Fruit fly (Drosophila melanogaster) whole organism, adult: ENCODE data around the gene gudu.

Experiments
- CG11617 ChIP-seq: fragments of 200-800 bp; sonication (Bioruptor generic); optimal IDR thresholded peaks from 2 replicates; lab custom pipeline; 2017; ENCODE audit warnings: mild to moderate bottlenecking, missing biosample characterization, missing genetic modification reagents, missing genetic modification characterization
- CG12768 ChIP-seq: fragments of 200-800 bp; sonication (Bioruptor generic); optimal IDR thresholded peaks from 2 replicates; lab custom pipeline; 2017; ENCODE audit warnings: missing biosample characterization, missing genetic modification characterization, mild to moderate bottlenecking, moderate library complexity, missing genetic modification reagents
- CG14711 ChIP-seq: fragments of 200-800 bp; sonication (Bioruptor generic); optimal IDR thresholded peaks from 2 replicates; lab custom pipeline; 2018; ENCODE audit warnings: missing biosample characterization, mild to moderate bottlenecking, missing genetic modification characterization, moderate library complexity
- CG1620 ChIP-seq: fragments of 200-800 bp; sonication (Bioruptor generic); optimal IDR thresholded peaks from 2 replicates; lab custom pipeline; 2016; ENCODE audit warnings: missing biosample characterization, missing genetic modification characterization
- CG33017 ChIP-seq: fragments of 200-800 bp; sonication (Bioruptor generic); optimal IDR thresholded peaks from 2 replicates; lab custom pipeline; 2018; ENCODE audit warnings: missing biosample characterization, mild to moderate bottlenecking, missing genetic modification characterization, moderate library complexity
- CG5204 ChIP-seq: fragments of 200-800 bp; sonication (Bioruptor generic); optimal IDR thresholded peaks from 2 replicates; lab custom pipeline; 2016; ENCODE audit warnings: missing biosample characterization, missing genetic modification characterization
- CG7045 ChIP-seq: fragments of 200-800 bp; sonication (Bioruptor generic); optimal IDR thresholded peaks from 2 replicates; lab custom pipeline; 2017; ENCODE audit warnings: missing biosample characterization, mild to moderate bottlenecking, missing genetic modification characterization
- CG7101 ChIP-seq: fragments of 200-800 bp; sonication (Bioruptor generic); optimal IDR thresholded peaks from 2 replicates; lab custom pipeline; 2018; ENCODE audit warnings: missing biosample characterization, mild to moderate bottlenecking, missing genetic modification characterization, moderate library complexity
- Clk ChIP-seq: fragments of 200-800 bp; sonication (Bioruptor generic); optimal IDR thresholded peaks from 2 replicates; lab custom pipeline; 2017; ENCODE audit warnings: missing biosample characterization, missing genetic modification characterization
- Crg-1 ChIP-seq: fragments of 200-800 bp; sonication (Bioruptor generic); optimal IDR thresholded peaks from 2 replicates; lab custom pipeline; 2016; ENCODE audit warnings: missing biosample characterization, missing genetic modification characterization
- Hr96 ChIP-seq: fragments of 200-800 bp; sonication (Bioruptor generic); optimal IDR thresholded peaks from 2 replicates; lab custom pipeline; 2016; ENCODE audit warnings: missing biosample characterization, missing genetic modification characterization
- Mnt ChIP-seq: fragments of 200-800 bp; sonication (Bioruptor generic); optimal IDR thresholded peaks from 2 replicates; lab custom pipeline; 2016; ENCODE audit warnings: missing biosample characterization, mild to moderate bottlenecking, missing genetic modification characterization
- bab1 ChIP-seq: fragments of 200-800 bp; sonication (Bioruptor generic); optimal IDR thresholded peaks from 3 replicates; lab custom pipeline; 2019; ENCODE audit warnings: missing biosample characterization, mild to moderate bottlenecking, missing genetic modification characterization, moderate library complexity
- cic ChIP-seq: fragments of 200-800 bp; sonication (Bioruptor generic); optimal IDR thresholded peaks from 2 replicates; lab custom pipeline; 2017; ENCODE audit warnings: missing biosample characterization, mild to moderate bottlenecking, missing genetic modification characterization, moderate library complexity
- cnc ChIP-seq, 2 experiments: fragments of >200 bp; optimal IDR thresholded peaks; 2 replicates each; lab custom pipeline; 2017
- kay ChIP-seq: fragments of 200-800 bp; sonication (Bioruptor generic); peaks from one replicate; lab custom pipeline; 2016; ENCODE audit warnings: missing biosample characterization, missing genetic modification characterization, borderline replicate concordance
- ovo ChIP-seq: fragments of 200-800 bp; sonication (Bioruptor generic); optimal IDR thresholded peaks from 2 replicates; lab custom pipeline; 2016; ENCODE audit warnings: missing biosample characterization, missing genetic modification characterization
- pad ChIP-seq: fragments of 200-800 bp; sonication (Bioruptor generic); optimal IDR thresholded peaks from 3 replicates; lab custom pipeline; 2017; ENCODE audit warnings: missing biosample characterization, missing genetic modification characterization, mild to moderate bottlenecking, moderate library complexity, missing genetic modification reagents
- tj ChIP-seq: fragments of 200-800 bp; sonication (Bioruptor generic); optimal IDR thresholded peaks from 3 replicates; lab custom pipeline; 2017; ENCODE audit warnings: missing biosample characterization, mild to moderate bottlenecking, missing genetic modification characterization, moderate library complexity
- toe ChIP-seq: fragments of 200-800 bp; sonication (Bioruptor generic); optimal IDR thresholded peaks from 2 replicates; lab custom pipeline; 2016; ENCODE audit warnings: missing biosample characterization, missing genetic modification characterization

Gene gudu

DNA sequence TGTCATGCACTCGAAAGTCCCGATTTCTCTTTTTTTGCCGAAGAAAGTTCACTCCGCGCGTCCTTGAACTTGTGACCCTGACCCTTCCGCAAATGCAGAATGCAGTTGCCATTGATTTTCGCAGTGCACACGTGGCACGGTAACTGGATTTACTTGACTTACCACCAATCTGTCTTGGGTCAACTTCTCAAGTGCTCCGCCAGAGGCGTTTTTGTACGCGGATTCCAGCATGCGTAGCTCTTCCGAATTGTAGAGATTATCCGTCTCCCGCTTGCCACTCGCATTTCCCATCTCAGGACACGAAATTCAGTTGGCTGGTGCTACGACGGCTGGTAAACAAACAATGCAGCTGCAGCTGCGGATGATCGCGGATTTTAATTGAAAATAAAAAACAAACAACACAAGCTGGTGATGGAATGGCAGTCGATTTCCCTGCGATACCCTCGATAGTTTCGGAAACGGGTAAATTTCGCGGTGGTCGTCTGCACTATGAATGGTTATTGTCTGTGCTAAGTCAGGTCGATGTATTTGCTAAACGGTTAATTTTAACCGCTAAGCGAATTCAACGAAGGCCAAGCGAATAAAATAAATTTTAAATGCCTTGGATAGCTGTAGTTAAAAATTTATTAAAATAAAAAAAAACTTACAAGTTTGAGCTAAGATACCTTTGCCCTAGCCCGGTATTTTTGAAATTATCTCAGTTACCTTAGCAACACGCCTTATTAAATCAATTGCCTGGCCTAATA lies at the start of gene gudu, which contains the start of gene CG5149:
Gene gudu (plus strand): TSS at position 696 of the 746 bp plus-strand sequence.
Gene CG5149 (minus strand): TSS at position 441 of the 746 bp plus-strand sequence.
- TF ChIP-seq CG1620 (GFP tag; lab: Kevin White, UChicago) = no peak
- no peak for TF ChIP-seq Mnt (GFP tag; lab: Kevin White, UChicago)
- no peak for TF ChIP-seq CG7045 (GFP tag; lab: Kevin White, UChicago)
- no peak for TF ChIP-seq Hr96 (GFP tag; lab: Kevin White, UChicago)
- no peak for TF ChIP-seq CG5204
- TF ChIP-seq CG14711 (tag; lab: Kevin White, UChicago) = peak; percentile 11
- no peak for TF ChIP-seq cnc (optimal IDR thresholded peaks at IDR 0.05; lab: Kevin White, UChicago)
- no peak for TF ChIP-seq Crg-1
- TF ChIP-seq tj = no peak
- TF ChIP-seq ovo (GFP tag; lab: Kevin White, UChicago) = no peak
- TF ChIP-seq Clk (GFP tag; lab: Kevin White, UChicago) = no peak
- TF ChIP-seq bab1 = peak; percentile 54

DNA sequence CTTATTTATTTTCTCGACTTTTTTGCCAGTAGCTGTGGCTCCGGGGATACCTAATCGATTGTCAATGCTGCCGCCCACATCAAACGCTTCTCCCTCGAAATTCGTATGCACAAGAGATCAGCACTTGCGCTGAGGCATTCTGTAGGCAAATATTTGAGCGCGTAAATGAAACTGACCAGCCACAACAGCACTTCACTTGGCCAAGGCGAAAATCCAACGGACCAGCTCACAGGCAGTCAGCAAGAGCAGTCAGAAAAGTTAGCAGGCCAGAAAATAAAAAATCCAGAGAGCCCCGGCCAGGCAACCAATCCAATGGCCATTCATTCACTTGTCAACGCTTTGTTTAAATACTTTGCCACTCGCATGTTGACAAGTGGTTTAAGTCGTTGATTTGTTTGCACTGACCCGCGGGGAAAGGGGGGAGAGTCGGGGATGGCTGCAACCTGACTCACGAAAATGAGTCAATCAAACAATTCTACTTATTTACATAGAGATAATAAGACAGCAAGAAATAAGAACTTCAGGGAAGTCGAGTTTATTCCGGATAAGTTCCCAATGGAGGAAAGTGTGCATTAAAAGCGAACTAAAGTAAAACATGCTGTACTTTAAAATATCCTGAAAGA lies 48.8 kb upstream of the gudu start:
- TF ChIP-seq CG7045 (GFP tag; lab: Kevin White, UChicago) = no peak
- TF ChIP-seq CG12768 (GFP tag; lab: Kevin White, UChicago) = no peak
- no peak for TF ChIP-seq tj
- no peak for TF ChIP-seq Mnt (GFP tag; lab: Kevin White, UChicago)
- TF ChIP-seq CG7101 (tag; lab: Kevin White, UChicago) = no peak
- TF ChIP-seq CG1620 (GFP tag; lab: Kevin White, UChicago) = no peak
- TF ChIP-seq CG14711 (tag; lab: Kevin White, UChicago) = no peak
- TF ChIP-seq ovo (GFP tag; lab: Kevin White, UChicago) = no peak
- TF ChIP-seq pad = no peak
- TF ChIP-seq cic (GFP tag; lab: Kevin White, UChicago) = no peak
- no peak for TF ChIP-seq kay
- TF ChIP-seq toe (GFP tag; lab: Kevin White, UChicago) = no peak
- no peak for TF ChIP-seq Crg-1

dm6 chr2L:7340139-7340538 lies 48.2 kb upstream of the gudu start:
- no peak for TF ChIP-seq Crg-1
- no peak for TF ChIP-seq CG12768 (GFP tag; lab: Kevin White, UChicago)
- TF ChIP-seq bab1 = no peak
- TF ChIP-seq kay = no peak
- TF ChIP-seq Clk (GFP tag; lab: Kevin White, UChicago) = no peak
- TF ChIP-seq CG7045 (GFP tag; lab: Kevin White, UChicago) = no peak
- no peak for TF ChIP-seq tj
- TF ChIP-seq pad = no peak
- TF ChIP-seq CG7101 (tag; lab: Kevin White, UChicago) = no peak
- TF ChIP-seq CG5204 = no peak
- no peak for TF ChIP-seq CG14711 (tag; lab: Kevin White, UChicago)
- no peak for TF ChIP-seq Mnt (GFP tag; lab: Kevin White, UChicago)
- no peak for TF ChIP-seq cnc (optimal IDR thresholded peaks at IDR 0.05; lab: Kevin White, UChicago)
- no peak for TF ChIP-seq cic (GFP tag; lab: Kevin White, UChicago)
- no peak for TF ChIP-seq CG33017 (tag; lab: Kevin White, UChicago)
- TF ChIP-seq toe (GFP tag; lab: Kevin White, UChicago) = no peak
- TF ChIP-seq CG11617 (GFP tag; lab: Kevin White, UChicago) = no peak
- no peak for TF ChIP-seq CG1620 (GFP tag; lab: Kevin White, UChicago)

DNA sequence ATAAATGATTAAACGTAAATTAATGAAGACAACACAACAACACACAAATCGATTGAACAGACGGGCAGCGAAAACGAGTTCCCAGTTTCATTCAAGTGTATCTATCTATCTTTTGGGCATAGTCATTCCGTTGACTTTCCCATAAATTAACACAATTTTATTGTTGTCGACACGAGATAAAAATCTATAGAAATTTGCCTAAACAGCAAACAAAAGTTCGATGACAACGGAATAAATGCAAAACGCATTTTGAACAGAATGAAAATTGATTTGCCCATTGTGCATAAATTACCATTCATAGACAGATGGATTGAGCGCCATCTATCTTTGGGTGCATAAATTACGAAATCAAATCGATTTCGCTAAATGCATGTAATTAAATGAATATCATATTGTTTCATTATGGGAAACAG lies 35.5 kb upstream of the gudu start:
- TF ChIP-seq Mnt (GFP tag; lab: Kevin White, UChicago) (no peak), bab1 (no peak), toe (GFP tag; lab: Kevin White, UChicago) (no peak)

DNA sequence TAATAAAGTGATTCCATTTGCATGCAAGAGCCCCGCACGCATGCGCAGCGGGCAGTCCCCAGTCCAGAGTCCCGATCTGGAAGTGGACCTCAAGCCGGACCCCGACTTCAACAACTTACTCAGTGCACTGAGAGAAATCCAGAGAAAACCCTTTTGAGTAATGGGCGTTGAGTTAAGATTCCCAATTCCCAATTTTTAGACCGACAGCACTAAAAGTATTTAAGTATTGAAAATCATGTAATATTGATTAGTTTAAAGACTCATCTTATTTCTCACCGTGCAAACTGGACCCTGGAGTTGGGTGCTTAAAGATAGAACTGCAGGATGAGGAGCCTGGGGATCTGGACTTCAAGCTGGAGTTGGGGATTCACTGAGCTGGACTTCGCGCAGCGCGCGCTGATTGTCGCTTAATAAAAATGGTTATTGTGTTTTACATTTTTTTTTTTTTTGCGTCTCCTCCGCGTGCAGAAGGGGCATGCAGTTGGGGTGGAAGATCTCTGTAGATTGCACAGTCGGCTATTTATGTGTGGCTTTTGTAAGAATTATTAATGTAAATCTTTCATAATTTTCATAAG lies 30.2 kb upstream of the gudu start:
- no peak for TF ChIP-seq tj
- no peak for TF ChIP-seq bab1
- no peak for TF ChIP-seq CG14711 (tag; lab: Kevin White, UChicago)
- no peak for TF ChIP-seq CG1620 (GFP tag; lab: Kevin White, UChicago)
- no peak for TF ChIP-seq cic (GFP tag; lab: Kevin White, UChicago)
- no peak for TF ChIP-seq cnc (optimal IDR thresholded peaks at IDR 0.05; lab: Kevin White, UChicago)
- no peak for TF ChIP-seq Mnt (GFP tag; lab: Kevin White, UChicago)
- no peak for TF ChIP-seq Hr96 (GFP tag; lab: Kevin White, UChicago)
- TF ChIP-seq CG11617 (GFP tag; lab: Kevin White, UChicago) = no peak
- no peak for TF ChIP-seq Crg-1
- TF ChIP-seq CG33017 (tag; lab: Kevin White, UChicago) = no peak

DNA sequence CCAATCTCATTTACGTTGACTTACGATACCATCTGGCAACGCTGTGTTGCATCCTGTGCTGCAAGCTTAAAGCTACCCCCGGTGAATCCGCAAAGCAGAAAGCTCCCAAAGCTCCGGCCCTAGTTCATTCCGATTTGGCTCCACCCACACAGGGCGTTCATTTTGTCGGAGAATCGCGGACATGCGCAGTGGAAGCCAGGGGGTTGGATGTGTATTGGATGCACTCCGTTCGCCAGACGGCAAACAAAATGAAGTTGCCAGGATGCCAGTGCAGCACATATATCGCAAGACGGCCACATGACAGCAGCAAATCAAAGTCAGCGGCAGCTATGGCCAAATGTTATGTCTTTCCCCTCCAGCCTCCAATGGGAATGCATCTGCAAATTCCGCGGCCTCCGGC lies 29.5 kb upstream of the gudu start:
- TF ChIP-seq CG7101 (tag; lab: Kevin White, UChicago) (no peak), kay (no peak), CG1620 (GFP tag; lab: Kevin White, UChicago) (no peak), CG11617 (GFP tag; lab: Kevin White, UChicago) (no peak), Mnt (GFP tag; lab: Kevin White, UChicago) (no peak), bab1 (no peak), CG7045 (GFP tag; lab: Kevin White, UChicago) (no peak), tj (no peak), Hr96 (GFP tag; lab: Kevin White, UChicago) (no peak), CG14711 (tag; lab: Kevin White, UChicago) (no peak), CG12768 (GFP tag; lab: Kevin White, UChicago) (no peak), cic (GFP tag; lab: Kevin White, UChicago) (no peak)
